Worm (Caenorhabditis elegans) whole organism, L4 larva: Measurements from ENCODE around the gene C47D12.4.

ENCODE experiments used
- Y105C5A.15 ChIP-seq: fragments of 200-800 bp; sonication (Bioruptor generic); IDR thresholded peaks from 2 replicates; pipeline ENCODE4 v1.3.6; 2022; ENCODE audit warnings: missing genetic modification characterization, missing compliant biosample characterization
- daf-8 ChIP-seq: fragments of 200-800 bp; sonication (Bioruptor generic); IDR thresholded peaks from 2 replicates; pipeline ENCODE4 v1.3.6; 2022; ENCODE audit warnings: missing genetic modification characterization, missing compliant biosample characterization
- dmd-9 ChIP-seq: fragments of 200-800 bp; sonication (Bioruptor generic); IDR thresholded peaks from 2 replicates; pipeline ENCODE4 v1.3.6; 2022; ENCODE audit warnings: missing genetic modification reagents, missing genetic modification characterization, missing compliant biosample characterization
- unc-130 ChIP-seq: sonication (generic microtip); optimal IDR thresholded peaks from 2 replicates; lab custom pipeline; 2016; ENCODE audit warnings: missing genetic modification reagents, missing genetic modification characterization, missing compliant biosample characterization

- TF ChIP-seq Y105C5A.15 (GFP tag; lab: Robert Waterston, UW) (no peak), daf-8 (GFP tag; lab: Robert Waterston, UW) (no peak), unc-130 (GFP tag; lab: Kevin White, UChicago) (no peak), dmd-9 (no peak)
Observed at ce11 chrII:11725615-11726014, 44.0 kb downstream of the C47D12.4 start.
